Fruit fly (Drosophila melanogaster): Measurements from ENCODE around the gene CG15465.
A peak's percentile ranks its signal among the peaks of the same experiment; 100 is the strongest.

Gene CG15465

DNA sequence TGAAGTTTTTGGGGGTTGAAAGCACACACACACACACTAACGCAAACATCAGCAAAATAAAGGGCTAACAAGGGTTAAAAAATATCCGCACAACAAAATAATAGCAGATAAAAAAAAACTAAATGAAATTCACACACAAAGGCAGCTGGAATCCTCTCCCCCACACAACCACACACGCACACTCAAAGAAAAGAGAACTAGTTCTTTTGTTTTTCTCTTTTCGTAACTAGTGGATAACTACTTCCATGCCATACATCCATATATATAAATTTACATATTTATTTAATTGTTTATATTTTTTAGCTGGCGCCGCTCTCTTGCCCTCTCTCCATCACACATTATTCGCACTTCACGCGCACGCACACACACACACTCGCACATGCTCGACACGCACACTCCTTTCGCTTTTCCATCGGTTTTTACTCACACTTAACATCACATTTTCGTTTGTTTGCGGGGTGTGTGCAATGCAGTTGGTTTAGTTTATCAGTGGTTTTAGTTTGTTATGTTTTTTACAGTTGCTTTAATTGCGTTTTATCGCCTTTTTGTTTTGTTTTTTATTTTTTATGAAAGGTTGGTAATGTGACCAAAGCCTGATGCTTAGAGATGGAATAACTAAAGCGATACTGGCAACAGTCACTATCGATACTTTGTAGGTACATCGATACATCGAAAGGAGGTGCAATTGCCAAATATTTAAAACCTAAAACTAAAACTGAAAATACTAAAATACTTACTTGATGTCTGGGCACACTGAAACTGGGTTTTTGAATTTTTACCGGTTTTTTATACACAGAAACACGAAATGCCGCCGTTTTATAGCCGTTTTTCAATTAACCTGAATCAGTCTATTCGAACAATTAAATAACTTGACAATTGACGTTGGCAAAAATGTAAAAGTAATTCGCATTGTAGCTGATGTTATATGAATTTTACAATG, 1.1 kb upstream of the CG15465 start, which contains the start of gene CG32767 (continued):
- TF ChIP-seq CG33213 (GFP tag; optimal IDR thresholded peaks at IDR 0.05) (peak; percentile 60), psq (GFP tag; optimal IDR thresholded peaks at IDR 0.05) (no peak), CkIIα-i1 (GFP tag; IDR thresholded peaks at IDR 0.05) (no peak), exex (tag; optimal IDR thresholded peaks at IDR 0.05) (no peak), chinmo (GFP tag; IDR thresholded peaks at IDR 0.05; ENCODE audit: partially characterized antibody) (peak; percentile 63; the same call in 1 of the 4 replicates), CG18262 (tag; optimal IDR thresholded peaks at IDR 0.05) (peak; percentile 15), CG17912 (GFP tag; optimal IDR thresholded peaks at IDR 0.05) (no peak), Aef1 (GFP tag; IDR thresholded peaks at IDR 0.05) (0 out of 3 replicates have a peak, but pooled peaks have one; percentile 14), vnd (GFP tag; IDR thresholded peaks at IDR 0.05; ENCODE audit: partially characterized antibody) (peak; percentile 90), ase (GFP tag; IDR thresholded peaks at IDR 0.05) (no peak), maf-S (GFP tag; optimal IDR thresholded peaks at IDR 0.05) (peak; percentile 50), CG1832 (GFP tag; optimal IDR thresholded peaks at IDR 0.05) (no peak), az2 (GFP tag; optimal IDR thresholded peaks at IDR 0.05) (peak; percentile 16), CHES-1-like (GFP tag; optimal IDR thresholded peaks at IDR 0.05) (peak; percentile 52), pnt (GFP tag; optimal IDR thresholded peaks at IDR 0.05) (no peak), CG12659 (GFP tag; optimal IDR thresholded peaks at IDR 0.05) (peak; percentile 56), nerfin-1 (tag; optimal IDR thresholded peaks at IDR 0.05) (peak; percentile 2), gce (GFP tag; IDR thresholded peaks at IDR 0.05) (0 out of 3 replicates have a peak, but pooled peaks have one; percentile 7), NFAT (GFP tag; IDR thresholded peaks at IDR 0.05) (peak; percentile 53; the same call in 1 of the 2 replicates), Ptx1 (GFP tag; IDR thresholded peaks at IDR 0.05) (no peak), Gug (GFP tag; IDR thresholded peaks at IDR 0.05) (no peak; the same call in 3 of the 4 replicates), Dfd (GFP tag; optimal IDR thresholded peaks at IDR 0.05) (no peak), so (GFP tag; IDR thresholded peaks at IDR 0.05) (0 out of 3 replicates have a peak, but pooled peaks have one; percentile 17), CG12299 (tag; optimal IDR thresholded peaks at IDR 0.05) (no peak), al (GFP tag; IDR thresholded peaks at IDR 0.05) (no peak), Nf-YA (GFP tag; IDR thresholded peaks at IDR 0.05) (no peak), YL-1 (GFP tag; optimal IDR thresholded peaks at IDR 0.05) (peak; percentile 51), Atf3 (GFP tag; optimal IDR thresholded peaks at IDR 0.05) (no peak), Hr78 (GFP tag; optimal IDR thresholded peaks at IDR 0.05) (no peak), CG13424 (tag; optimal IDR thresholded peaks at IDR 0.05) (peak; percentile 18), scrt (GFP tag; optimal IDR thresholded peaks at IDR 0.05) (no peak), CG13287 (GFP tag; IDR thresholded peaks at IDR 0.05; ENCODE audit: partially characterized antibody) (peak; percentile 89), dm (GFP tag; optimal IDR thresholded peaks at IDR 0.05) (peak; percentile 32), CG10321 (GFP tag; IDR thresholded peaks at IDR 0.05) (no peak), CG5953 (GFP tag; IDR thresholded peaks at IDR 0.05) (no peak), CG17568 (GFP tag; optimal IDR thresholded peaks at IDR 0.05) (no peak), CG3407 (GFP tag; optimal IDR thresholded peaks at IDR 0.05) (no peak), CG18011 (GFP tag; optimal IDR thresholded peaks at IDR 0.05) (no peak), ewg (GFP tag; optimal IDR thresholded peaks at IDR 0.05) (no peak), CG1792 (GFP tag; optimal IDR thresholded peaks at IDR 0.05) (peak; percentile 10), CG18476 (GFP tag; optimal IDR thresholded peaks at IDR 0.05) (no peak), chn (GFP tag; optimal IDR thresholded peaks at IDR 0.05) (no peak), slp2 (GFP tag; optimal IDR thresholded peaks at IDR 0.05) (peak; percentile 27), lola (GFP tag; optimal IDR thresholded peaks at IDR 0.05) (no peak), dpn (GFP tag; optimal IDR thresholded peaks at IDR 0.05) (peak; percentile 10 to 36), CG4404 (GFP tag; IDR thresholded peaks at IDR 0.05) (no peak), fd3F (GFP tag; optimal IDR thresholded peaks at IDR 0.05) (no peak), CG2129 (GFP tag; IDR thresholded peaks at IDR 0.05; ENCODE audit: partially characterized antibody) (peak; percentile 79)
